Worm (Caenorhabditis elegans) whole organism, mixed stage, embryonic: Measurements from ENCODE around the gene Y49F6A.11.

Experiments
- bed-3 ChIP-seq: fragments of 200-800 bp; sonication (Bioruptor generic); optimal IDR thresholded peaks from 3 replicates; lab custom pipeline; 2018; ENCODE audit warnings: mild to moderate bottlenecking, missing genetic modification characterization, moderate library complexity, missing compliant biosample characterization
- ces-1 ChIP-seq: fragments of 150-350 bp; optimal IDR thresholded peaks from 2 replicates; lab custom pipeline; 2014; ENCODE audit warnings: missing biosample characterization, missing genetic modification reagents, missing genetic modification characterization
- cnd-1 ChIP-seq: fragments of 200-800 bp; sonication (Bioruptor generic); optimal IDR thresholded peaks from 2 replicates; lab custom pipeline; 2018; ENCODE audit warnings: mild to moderate bottlenecking, missing genetic modification characterization, missing compliant biosample characterization
- ham-2 ChIP-seq: fragments of 200-800 bp; sonication (Bioruptor generic); optimal IDR thresholded peaks from 2 replicates; lab custom pipeline; 2018; ENCODE audit warnings: mild to moderate bottlenecking, missing genetic modification characterization, missing compliant biosample characterization
- lin-13 ChIP-seq: fragments of 150-350 bp; optimal IDR thresholded peaks from 2 replicates; lab custom pipeline; 2014; ENCODE audit warnings: missing biosample characterization, missing genetic modification characterization
- mep-1 ChIP-seq: fragments of 150-350 bp; optimal IDR thresholded peaks from 2 replicates; lab custom pipeline; 2017; ENCODE audit warnings: missing biosample characterization, missing genetic modification reagents, missing genetic modification characterization, inconsistent platforms
- nhr-28 ChIP-seq: fragments of 150-350 bp; optimal IDR thresholded peaks from 2 replicates; lab custom pipeline; 2014; ENCODE audit warnings: missing biosample characterization, missing genetic modification characterization
- nhr-76 ChIP-seq: sonication (generic microtip); optimal IDR thresholded peaks from 2 replicates; lab custom pipeline; 2017; ENCODE audit warnings: missing biosample characterization, missing genetic modification characterization
- sem-2 ChIP-seq: fragments of 200-800 bp; sonication (Bioruptor generic); optimal IDR thresholded peaks from 2 replicates; lab custom pipeline; 2018; ENCODE audit warnings: mild to moderate bottlenecking, missing genetic modification characterization, missing compliant biosample characterization
- unc-39 ChIP-seq: fragments of 150-350 bp; optimal IDR thresholded peaks from 2 replicates; lab custom pipeline; 2014; ENCODE audit warnings: missing biosample characterization, missing genetic modification characterization

ce11 chrII:3569118-3569517 is 29.5 kb downstream of the Y49F6A.11 start, which contains the start of gene clec-127:
- no peak for TF ChIP-seq nhr-28 (tag; lab: Kevin White, UChicago)
- no peak for TF ChIP-seq ces-1
- TF ChIP-seq bed-3 (GFP tag; lab: Kevin White, UChicago), result no peak
- TF ChIP-seq nhr-76 (tag; lab: Kevin White, UChicago), result no peak
- TF ChIP-seq unc-39 (tag; lab: Kevin White, UChicago), result no peak
- TF ChIP-seq sem-2 (GFP tag; lab: Kevin White, UChicago), result no peak
- TF ChIP-seq ham-2 (GFP tag; lab: Kevin White, UChicago), result no peak
- TF ChIP-seq lin-13 (tag; lab: Kevin White, UChicago), result no peak
- TF ChIP-seq mep-1, result no peak
- no peak for TF ChIP-seq cnd-1 (tag; lab: Kevin White, UChicago)
